Worm (Caenorhabditis elegans): ENCODE measurements around the gene col-72.

The col-72 gene

DNA sequence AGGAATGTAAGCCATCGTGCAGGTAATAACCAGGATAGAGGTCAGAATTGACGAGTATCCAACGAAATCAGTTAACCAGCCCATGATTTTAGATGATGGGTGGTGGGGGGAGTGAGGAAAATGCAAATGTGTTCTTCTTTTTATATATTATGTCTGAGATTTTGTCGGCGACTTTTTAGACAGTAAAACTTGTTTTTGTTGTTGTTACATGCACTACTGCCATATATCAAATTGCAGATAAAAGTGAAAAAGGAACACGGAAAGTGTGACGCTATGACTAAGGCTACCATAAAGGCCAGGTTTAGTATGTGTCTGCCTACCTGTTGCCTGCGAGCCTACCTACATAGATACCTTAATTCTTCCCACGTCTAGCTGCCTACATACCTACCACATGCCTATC lies at the start of gene col-72:
col-72 (minus strand) TSS at position 101 of the 400 bp plus-strand sequence.
- no peak for TF ChIP-seq him-1 (tag; optimal IDR thresholded peaks at IDR 0.05)
- TF ChIP-seq W03F9.2 (tag; optimal IDR thresholded peaks at IDR 0.05): no peak
- TF ChIP-seq dao-5 (tag; optimal IDR thresholded peaks at IDR 0.05): no peak

DNA sequence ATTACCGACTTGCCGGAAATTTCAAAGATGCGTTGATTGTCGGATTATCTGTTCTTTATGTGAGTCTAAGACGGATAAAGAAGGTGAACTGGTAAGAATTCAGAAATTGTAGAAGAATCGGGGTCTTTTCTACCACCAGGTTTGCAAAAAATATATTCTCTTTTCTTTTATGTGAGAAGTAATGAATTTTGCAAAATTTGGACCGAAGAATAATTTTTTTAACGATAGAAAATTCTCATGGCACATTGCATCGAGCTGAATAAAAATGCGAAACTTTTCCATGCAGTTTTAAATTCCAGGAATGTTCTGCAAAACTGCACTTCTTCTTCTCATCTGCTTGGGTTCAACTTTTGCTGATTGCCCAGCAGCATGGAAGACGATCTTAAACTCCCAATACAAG lies 49.3 kb upstream of the col-72 start, which contains the start of gene clec-130:
clec-130 (plus strand) TSS at position 301 of the 400 bp plus-strand sequence.
- TF ChIP-seq W03F9.2 (tag; optimal IDR thresholded peaks at IDR 0.05) (no peak), him-1 (tag; optimal IDR thresholded peaks at IDR 0.05) (no peak), dao-5 (tag; optimal IDR thresholded peaks at IDR 0.05) (no peak)

DNA sequence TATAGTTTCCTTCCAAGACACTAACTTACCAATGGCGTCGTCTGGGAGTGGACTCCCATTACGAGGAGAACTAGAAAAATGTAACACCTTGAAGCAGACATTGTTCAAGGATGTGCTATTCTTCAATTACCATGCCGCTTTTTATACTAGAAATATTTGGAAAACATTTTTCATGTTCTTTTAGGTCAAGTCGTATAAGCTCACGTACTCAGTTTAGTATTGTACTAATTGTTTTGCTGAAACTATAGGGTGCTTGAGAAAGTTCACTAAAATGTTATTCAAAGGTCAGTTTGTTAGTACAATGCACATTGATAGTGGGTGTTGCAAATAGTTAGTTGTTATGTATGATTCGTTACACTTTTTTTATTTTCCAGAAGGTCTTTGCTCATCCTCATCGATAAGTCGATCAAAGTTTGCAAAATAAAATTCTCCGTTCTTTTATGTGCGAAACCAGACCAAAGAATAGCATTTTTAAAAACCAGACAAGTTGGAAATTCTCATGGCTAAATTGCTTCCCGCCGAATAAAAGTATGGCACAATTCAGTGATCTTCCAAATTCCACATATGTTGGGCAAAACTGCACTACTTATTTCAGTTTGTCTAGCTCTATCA lies 47.0 kb upstream of the col-72 start, which contains the start of the genes clec-128 and clec-129:
clec-128 (minus strand) TSS at position 101 of the 612 bp plus-strand sequence.
clec-129 (plus strand) TSS at position 562 of the 612 bp plus-strand sequence.
- TF ChIP-seq dao-5 (tag; optimal IDR thresholded peaks at IDR 0.05): no peak
- TF ChIP-seq W03F9.2 (tag; optimal IDR thresholded peaks at IDR 0.05): no peak
- no peak for TF ChIP-seq him-1 (tag; optimal IDR thresholded peaks at IDR 0.05)

DNA sequence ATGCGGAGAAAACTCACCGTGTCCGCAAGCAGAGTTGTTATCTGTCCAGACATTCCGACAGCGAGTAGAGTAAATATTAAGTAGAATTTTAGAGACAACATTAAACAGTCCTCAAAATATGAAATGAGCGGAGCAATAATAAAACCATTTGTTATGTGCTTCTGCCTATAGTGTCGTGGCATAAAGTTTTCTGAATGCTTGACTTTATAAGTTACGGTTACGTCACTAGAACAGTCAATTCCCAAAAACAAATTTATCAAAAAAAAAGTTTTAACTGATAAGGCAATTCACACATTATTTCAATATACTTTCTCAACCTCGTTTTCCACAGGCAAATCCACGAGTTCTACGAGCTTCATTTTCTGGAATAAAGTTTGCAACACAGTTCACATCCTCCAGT lies 45.1 kb upstream of the col-72 start, which contains the start of gene clec-127:
clec-127 (minus strand) TSS at position 101 of the 400 bp plus-strand sequence.
- TF ChIP-seq dao-5 (tag; optimal IDR thresholded peaks at IDR 0.05) (no peak), him-1 (tag; optimal IDR thresholded peaks at IDR 0.05) (no peak)

DNA sequence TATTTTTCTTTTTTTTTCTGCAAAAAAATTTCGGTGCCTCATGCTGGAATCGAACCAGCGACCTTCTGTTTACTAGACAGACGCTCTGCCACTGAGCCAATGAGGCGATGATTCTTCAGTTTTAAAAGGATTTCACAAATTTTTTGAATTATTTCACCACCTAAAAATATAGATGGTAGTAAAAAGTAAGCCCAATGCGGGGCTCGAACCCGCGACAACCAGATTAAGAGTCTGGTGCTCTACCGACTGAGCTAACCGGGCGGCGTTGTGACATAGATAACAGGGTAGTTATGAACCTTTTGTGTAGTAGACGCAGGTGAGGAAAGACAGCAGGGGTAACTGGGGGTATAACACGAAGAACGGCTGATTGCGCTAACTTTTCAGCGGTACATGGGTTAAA lies 43.6 kb upstream of the col-72 start:
- peak; percentile 18 for TF ChIP-seq dao-5 (tag; optimal IDR thresholded peaks at IDR 0.05)

DNA sequence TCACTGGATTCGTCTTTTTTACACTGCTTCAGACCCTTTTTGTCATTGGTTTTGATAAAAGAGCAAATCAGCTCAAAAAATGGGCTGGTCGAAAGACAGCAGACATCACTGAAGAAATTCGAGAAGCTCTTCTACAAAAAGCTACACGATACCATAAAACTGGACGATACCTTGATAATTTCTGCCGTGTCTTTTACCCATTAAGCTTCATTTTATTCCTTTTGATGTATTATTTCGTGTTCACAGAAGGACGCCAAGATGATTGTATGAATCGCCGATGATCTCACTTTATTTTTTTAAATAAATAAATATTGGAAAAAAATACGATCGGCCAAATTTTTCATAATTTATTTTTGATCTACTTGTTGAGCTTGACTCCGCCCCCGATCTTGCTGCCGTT lies 43.1 kb upstream of the col-72 start:
- TF ChIP-seq him-1 (tag; optimal IDR thresholded peaks at IDR 0.05) (no peak), W03F9.2 (tag; optimal IDR thresholded peaks at IDR 0.05) (no peak), dao-5 (tag; optimal IDR thresholded peaks at IDR 0.05) (no peak)

DNA sequence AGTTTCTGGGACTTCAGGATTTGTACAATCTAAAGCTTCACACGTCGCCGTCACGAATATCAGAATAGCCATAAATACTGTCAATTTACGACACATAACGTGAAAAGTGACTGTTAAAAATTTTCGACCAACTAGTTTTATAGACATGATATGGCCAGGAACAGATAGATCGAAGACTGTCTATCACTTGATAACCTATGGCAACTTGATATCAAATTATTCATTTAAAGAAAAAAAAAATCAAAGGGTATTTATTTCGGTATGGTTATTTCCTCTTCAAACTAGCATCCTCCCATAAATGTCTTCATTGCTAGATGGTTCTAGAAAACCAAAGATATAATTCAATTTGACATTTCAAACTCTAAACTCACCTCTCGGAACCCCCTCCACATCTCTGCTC lies 38.4 kb upstream of the col-72 start, which contains the start of gene W10G11.3:
W10G11.3 (minus strand) TSS at position 101 of the 400 bp plus-strand sequence.
- no peak for TF ChIP-seq him-1 (tag; optimal IDR thresholded peaks at IDR 0.05)
- no peak for TF ChIP-seq dao-5 (tag; optimal IDR thresholded peaks at IDR 0.05)
- no peak for TF ChIP-seq W03F9.2 (tag; optimal IDR thresholded peaks at IDR 0.05)

DNA sequence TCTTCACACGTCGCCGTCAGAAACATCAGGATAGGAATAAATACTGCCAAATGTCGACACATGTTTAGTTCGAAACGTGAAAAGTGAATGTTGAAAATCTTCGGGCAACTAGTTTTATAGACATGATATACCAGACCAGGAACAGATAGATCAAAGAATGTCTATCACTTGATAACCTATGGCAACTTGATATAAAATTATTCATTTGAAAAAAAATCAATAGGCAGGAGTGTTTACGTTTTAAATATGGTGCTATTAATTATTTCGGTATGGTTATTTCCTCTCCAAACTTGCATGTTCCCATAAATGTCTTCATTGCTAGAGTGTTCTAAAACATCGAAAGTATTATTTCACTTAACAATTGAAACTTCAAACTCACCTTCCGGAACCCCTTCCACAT lies 37.6 kb upstream of the col-72 start, which contains the start of gene W10G11.2:
W10G11.2 (minus strand) TSS at position 101 of the 400 bp plus-strand sequence.
- TF ChIP-seq W03F9.2 (tag; optimal IDR thresholded peaks at IDR 0.05): no peak
- no peak for TF ChIP-seq dao-5 (tag; optimal IDR thresholded peaks at IDR 0.05)
- no peak for TF ChIP-seq him-1 (tag; optimal IDR thresholded peaks at IDR 0.05)

DNA sequence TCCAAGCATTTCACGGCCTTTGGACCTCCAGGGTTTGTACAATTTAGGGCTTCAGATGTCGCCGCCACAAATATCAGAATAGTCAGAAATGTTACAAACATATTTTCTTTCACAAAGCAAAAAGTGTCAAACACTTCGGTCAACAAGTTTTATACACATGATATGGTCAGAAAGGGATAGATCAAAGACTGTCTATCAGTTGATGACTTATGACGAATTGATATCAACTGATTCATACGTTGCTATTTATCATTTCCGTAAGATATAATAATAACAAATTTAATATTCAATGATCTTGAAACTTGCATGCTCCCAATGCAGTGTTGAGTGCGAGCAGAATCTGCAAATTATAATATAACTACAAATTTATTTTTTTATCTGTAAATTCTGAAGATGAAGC lies 36.6 kb upstream of the col-72 start, which contains the start of gene W10G11.1:
W10G11.1 (minus strand) TSS at position 101 of the 400 bp plus-strand sequence.
- TF ChIP-seq dao-5 (tag; optimal IDR thresholded peaks at IDR 0.05) (no peak), W03F9.2 (tag; optimal IDR thresholded peaks at IDR 0.05) (no peak)

DNA sequence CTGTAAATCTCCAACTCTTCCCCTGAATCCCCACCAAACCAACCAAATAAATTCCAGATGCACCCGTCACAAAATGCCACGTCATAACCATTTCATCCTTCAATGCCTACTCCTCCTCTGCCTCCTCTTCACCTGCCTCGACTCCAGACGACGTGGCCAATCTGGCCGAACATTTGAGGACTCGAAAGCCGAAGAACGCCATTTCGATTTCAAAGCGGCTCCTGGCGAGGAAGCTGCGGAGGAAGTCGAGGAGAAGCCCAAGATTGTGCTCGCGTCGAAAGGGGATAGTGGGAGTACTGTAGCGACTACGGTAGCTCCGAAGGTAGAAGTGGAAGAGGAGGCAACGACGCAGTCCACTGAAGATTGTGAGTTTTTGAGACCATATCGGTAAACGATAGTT lies 33.4 kb upstream of the col-72 start, which contains the start of gene lgc-45:
lgc-45 (plus strand) TSS at position 56 of the 400 bp plus-strand sequence.
- TF ChIP-seq W03F9.2 (tag; optimal IDR thresholded peaks at IDR 0.05) (no peak), dao-5 (tag; optimal IDR thresholded peaks at IDR 0.05) (no peak), him-1 (tag; optimal IDR thresholded peaks at IDR 0.05) (no peak)

DNA sequence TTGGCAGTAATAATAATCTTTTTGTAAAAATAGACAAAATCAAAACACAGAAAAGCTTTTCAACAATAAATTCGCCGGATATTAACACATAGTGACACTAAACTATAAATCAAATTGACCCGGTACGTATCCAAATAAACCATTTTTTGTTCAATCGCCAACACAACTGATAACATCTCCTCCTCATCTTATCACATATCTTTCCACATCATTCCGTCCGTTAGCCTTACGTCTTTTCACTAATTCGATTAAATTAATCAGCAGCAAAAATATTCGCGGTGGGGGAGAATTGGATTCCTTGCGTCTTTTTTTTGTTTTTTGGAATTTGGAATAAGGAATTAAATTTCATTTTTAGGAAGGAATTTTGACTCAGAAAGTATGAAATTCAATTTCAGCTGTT lies 32.6 kb upstream of the col-72 start:
- no peak for TF ChIP-seq him-1 (tag; optimal IDR thresholded peaks at IDR 0.05)
- no peak for TF ChIP-seq W03F9.2 (tag; optimal IDR thresholded peaks at IDR 0.05)
- TF ChIP-seq dao-5 (tag; optimal IDR thresholded peaks at IDR 0.05): no peak

DNA sequence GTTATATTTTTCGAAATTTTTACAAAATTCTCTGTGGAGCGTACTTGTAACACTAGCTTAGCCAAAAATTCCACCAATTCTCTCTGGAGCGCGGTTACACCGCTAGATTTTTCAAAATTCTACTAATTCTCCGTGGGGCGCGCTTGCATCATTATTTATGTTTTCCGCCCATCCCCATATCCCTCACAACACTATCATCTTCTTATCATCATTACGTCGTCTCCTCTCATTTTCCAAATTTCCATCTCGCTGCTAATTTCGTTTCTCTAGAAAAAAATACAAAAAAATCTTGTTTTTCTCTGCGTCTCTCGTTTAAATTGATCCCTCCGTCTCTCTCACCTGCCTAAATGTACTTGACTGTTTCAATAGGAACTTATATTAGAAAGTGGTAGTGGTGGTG lies 31.3 kb upstream of the col-72 start:
- TF ChIP-seq dao-5 (tag; optimal IDR thresholded peaks at IDR 0.05): no peak
- TF ChIP-seq W03F9.2 (tag; optimal IDR thresholded peaks at IDR 0.05): no peak
- TF ChIP-seq him-1 (tag; optimal IDR thresholded peaks at IDR 0.05): no peak

DNA sequence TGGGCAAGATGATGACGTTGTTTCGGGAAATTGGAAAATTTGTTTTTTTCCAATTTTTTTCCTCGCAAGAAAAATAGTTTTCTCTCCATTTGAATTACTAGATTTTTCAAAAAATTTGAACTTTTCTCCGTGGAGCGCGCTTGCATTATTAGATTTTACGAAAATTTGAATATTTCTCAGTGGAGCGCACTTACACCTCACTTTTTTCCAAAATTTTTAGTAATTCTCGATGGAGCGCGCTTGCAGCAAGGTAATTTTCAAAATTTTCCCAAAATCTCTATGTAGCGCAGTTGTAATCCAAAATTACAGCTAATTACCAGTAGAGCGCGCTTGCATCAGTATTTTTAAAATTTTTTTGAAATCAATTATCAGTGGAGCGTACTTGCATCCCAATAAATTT lies 30.7 kb upstream of the col-72 start:
- TF ChIP-seq him-1 (tag; optimal IDR thresholded peaks at IDR 0.05) (no peak), W03F9.2 (tag; optimal IDR thresholded peaks at IDR 0.05) (no peak), dao-5 (tag; optimal IDR thresholded peaks at IDR 0.05) (no peak)

DNA sequence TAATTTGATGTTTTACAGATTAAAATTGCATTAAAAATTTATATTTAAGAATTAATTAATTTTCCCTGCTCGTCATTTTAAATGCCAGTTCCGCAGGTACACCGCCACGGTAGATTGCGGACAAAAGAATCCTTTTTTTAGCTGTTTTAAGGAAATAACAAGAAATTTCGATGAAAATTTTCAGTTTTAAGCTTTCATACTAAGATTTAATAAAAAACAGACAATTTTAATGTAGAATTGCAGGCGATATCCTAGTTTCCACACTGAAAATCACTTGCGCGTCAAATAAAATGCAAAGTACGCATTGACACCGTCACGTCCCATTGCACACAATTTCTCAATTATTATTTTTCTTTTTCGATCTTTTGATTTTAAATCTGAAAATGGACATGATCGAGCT lies 29.5 kb upstream of the col-72 start, which contains the start of gene dnc-3:
dnc-3 (plus strand) TSS at position 272 of the 400 bp plus-strand sequence.
- TF ChIP-seq W03F9.2 (tag; optimal IDR thresholded peaks at IDR 0.05) (peak; percentile 41), him-1 (tag; optimal IDR thresholded peaks at IDR 0.05) (no peak)

DNA sequence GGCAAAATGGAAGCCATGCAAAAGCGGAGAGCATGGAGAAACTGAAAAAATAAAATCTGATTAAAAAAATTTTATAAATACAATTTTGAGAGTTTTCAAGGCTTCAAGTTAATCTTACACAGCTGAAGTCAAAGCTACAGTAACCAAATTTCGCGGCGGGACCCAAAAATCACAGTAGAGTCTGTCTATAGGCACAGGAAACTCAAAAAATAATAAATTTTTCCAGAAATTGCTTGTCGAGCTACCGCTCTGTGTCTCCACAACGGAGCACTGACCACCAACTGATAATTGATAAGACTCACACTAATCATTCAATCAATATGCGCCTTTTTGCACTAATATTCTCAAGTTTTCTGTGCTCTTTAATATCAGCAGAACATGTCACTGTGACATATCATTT lies 26.4 kb upstream of the col-72 start, which contains the start of gene W10G11.19:
W10G11.19 (plus strand) TSS at position 301 of the 400 bp plus-strand sequence.
- no peak for TF ChIP-seq him-1 (tag; optimal IDR thresholded peaks at IDR 0.05)
- no peak for TF ChIP-seq W03F9.2 (tag; optimal IDR thresholded peaks at IDR 0.05)
- TF ChIP-seq dao-5 (tag; optimal IDR thresholded peaks at IDR 0.05): no peak
